Fruit fly (Drosophila melanogaster) whole organism, embryonic: Measurements from ENCODE around the gene Eig71Ec.

Experiments used
- Awh ChIP-seq: fragments of 200-800 bp; sonication (Bioruptor generic); IDR thresholded peaks from 2 replicates; pipeline ENCODE4, ENCODE4 v1.3.6; 2022; ENCODE audit warnings: missing biosample characterization, missing genetic modification characterization
- BtbVII ChIP-seq: fragments of 200-800 bp; sonication (Bioruptor generic); optimal IDR thresholded peaks from 3 replicates; lab custom pipeline; 2017; ENCODE audit warnings: missing biosample characterization, mild to moderate bottlenecking, missing genetic modification characterization
- CG10267 ChIP-seq: fragments of 200-800 bp; sonication (Bioruptor generic); optimal IDR thresholded peaks from 2 replicates; lab custom pipeline; 2018; ENCODE audit warnings: missing biosample characterization, mild to moderate bottlenecking, missing genetic modification characterization, moderate library complexity
- CG11723 ChIP-seq: fragments of 200-800 bp; sonication (Bioruptor generic); optimal IDR thresholded peaks from 2 replicates; lab custom pipeline; 2017; ENCODE audit warnings: missing biosample characterization, mild to moderate bottlenecking, missing genetic modification characterization
- CG12942 ChIP-seq: fragments of 200-800 bp; sonication (Bioruptor generic); optimal IDR thresholded peaks from 3 replicates; lab custom pipeline; 2016; ENCODE audit warnings: missing biosample characterization, missing genetic modification characterization
- CG13296 ChIP-seq: fragments of 200-800 bp; sonication (Bioruptor generic); optimal IDR thresholded peaks from 3 replicates; lab custom pipeline; 2018; ENCODE audit warnings: missing biosample characterization, mild to moderate bottlenecking, missing genetic modification characterization
- CG13894 ChIP-seq: fragments of 200-800 bp; sonication (Bioruptor generic); optimal IDR thresholded peaks from 3 replicates; lab custom pipeline; 2018; ENCODE audit warnings: missing biosample characterization, mild to moderate bottlenecking, missing genetic modification characterization, moderate library complexity
- CG17912 ChIP-seq: fragments of 200-800 bp; sonication (Bioruptor generic); optimal IDR thresholded peaks from 2 replicates; lab custom pipeline; 2018; ENCODE audit warnings: missing biosample characterization, mild to moderate bottlenecking, missing genetic modification characterization
- CG32767 ChIP-seq: fragments of 200-800 bp; sonication (Bioruptor generic); IDR thresholded peaks from 2 replicates; pipeline ENCODE4 v1.3.6; 2022; ENCODE audit warnings: missing biosample characterization, missing genetic modification characterization
- CG3847 ChIP-seq: fragments of 200-800 bp; sonication (Bioruptor generic); IDR thresholded peaks from 2 replicates; pipeline ENCODE4 v1.3.6; 2022; ENCODE audit warnings: missing biosample characterization, missing genetic modification characterization
- CG3995 ChIP-seq: fragments of 200-800 bp; sonication (Bioruptor generic); optimal IDR thresholded peaks from 3 replicates; lab custom pipeline; 2016; ENCODE audit warnings: missing biosample characterization, missing genetic modification characterization
- CG7271 ChIP-seq: fragments of 200-800 bp; sonication (Bioruptor generic); optimal IDR thresholded peaks from 2 replicates; lab custom pipeline; 2018; ENCODE audit warnings: missing biosample characterization, mild to moderate bottlenecking, missing genetic modification characterization, moderate library complexity
- CG7839 ChIP-seq: fragments of 200-800 bp; sonication (Bioruptor generic); optimal IDR thresholded peaks from 3 replicates; lab custom pipeline; 2018; ENCODE audit warnings: missing biosample characterization, mild to moderate bottlenecking, missing genetic modification characterization, moderate library complexity
- CG8290 ChIP-seq, 3 experiments: fragments of 200-800 bp; sonication (Bioruptor generic); optimal IDR thresholded peaks; 2 replicates each; lab custom pipeline; 2016 to 2019; ENCODE audit warnings: missing biosample characterization in 3 of 3, missing genetic modification characterization in 3 of 3, mild to moderate bottlenecking in 2 of 3, moderate library complexity in 1 of 3
- CG8388 ChIP-seq: fragments of 200-800 bp; sonication (Bioruptor generic); optimal IDR thresholded peaks from 2 replicates; lab custom pipeline; 2019; ENCODE audit warnings: missing biosample characterization, mild to moderate bottlenecking, missing genetic modification characterization, moderate library complexity
- CG9797 ChIP-seq: fragments of 200-800 bp; sonication (Bioruptor generic); optimal IDR thresholded peaks from 3 replicates; lab custom pipeline; 2018; ENCODE audit warnings: missing biosample characterization, mild to moderate bottlenecking, missing genetic modification characterization
- CHES-1-like ChIP-seq: fragments of 200-800 bp; sonication (Bioruptor generic); optimal IDR thresholded peaks from 2 replicates; lab custom pipeline; 2016; ENCODE audit warnings: missing biosample characterization, missing genetic modification characterization
- Chrac-16 ChIP-seq: fragments of 200-800 bp; sonication (Bioruptor generic); optimal IDR thresholded peaks from 3 replicates; lab custom pipeline; 2016; ENCODE audit warnings: missing biosample characterization, missing genetic modification characterization
- D ChIP-seq, 2 experiments: fragments of 200-800 bp in 1 of 2; fragments of >200 bp in 1 of 2; sonication (Bioruptor generic) in 1 of 2; optimal IDR thresholded peaks; 2 replicates in 1 of 2; 3 replicates in 1 of 2; lab custom pipeline; 2017; ENCODE audit warnings: mild to moderate bottlenecking in 1 of 2, missing biosample characterization in 1 of 2, missing genetic modification characterization in 1 of 2, missing genetic modification reagents in 1 of 2
- D19A ChIP-seq: fragments of 200-800 bp; optimal IDR thresholded peaks from 3 replicates; lab custom pipeline; 2019; ENCODE audit warnings: missing biosample characterization, mild to moderate bottlenecking, missing genetic modification characterization, moderate library complexity
- Deaf1 ChIP-seq: fragments of 200-800 bp; optimal IDR thresholded peaks from 3 replicates; lab custom pipeline; 2019; ENCODE audit warnings: missing biosample characterization, mild to moderate bottlenecking, missing genetic modification characterization, moderate library complexity
- Doc2 ChIP-seq: fragments of 200-800 bp; sonication (Bioruptor generic); IDR thresholded peaks from 2 replicates; pipeline ENCODE4 v1.3.6; 2022; ENCODE audit warnings: missing biosample characterization, missing genetic modification characterization
- GATAe ChIP-seq: fragments of 200-800 bp; sonication (Bioruptor generic); conservative IDR thresholded peaks from 2 replicates; pipeline ENCODE4 v1.3.6; 2022; ENCODE audit warnings: missing biosample characterization, missing genetic modification characterization
- Ravus ChIP-seq: fragments of 200-800 bp; sonication (Bioruptor generic); IDR thresholded peaks from 2 replicates; pipeline ENCODE4 v1.3.6; 2022; ENCODE audit warnings: missing biosample characterization, missing genetic modification characterization
- Six4 ChIP-seq: fragments of 200-800 bp; sonication (Bioruptor generic); optimal IDR thresholded peaks from 2 replicates; lab custom pipeline; 2016; ENCODE audit warnings: missing biosample characterization, missing genetic modification characterization
- Sox102F ChIP-seq: fragments of 200-800 bp; sonication (Bioruptor generic); optimal IDR thresholded peaks from 2 replicates; lab custom pipeline; 2018; ENCODE audit warnings: missing biosample characterization, mild to moderate bottlenecking, missing genetic modification characterization, moderate library complexity
- Spps ChIP-seq: fragments of 200-800 bp; sonication (Bioruptor generic); optimal IDR thresholded peaks from 2 replicates; lab custom pipeline; 2018; ENCODE audit warnings: missing biosample characterization, mild to moderate bottlenecking, missing genetic modification characterization
- Stat92E ChIP-seq, 3 experiments: fragments of >200 bp in 2 of 3; fragments of 200-800 bp in 1 of 3; sonication (Bioruptor generic) in 1 of 3; optimal IDR thresholded peaks; 2 replicates each; lab custom pipeline; 2017 to 2019; ENCODE audit warnings: missing biosample characterization in 3 of 3, missing genetic modification characterization in 3 of 3, mild to moderate bottlenecking in 1 of 3, moderate library complexity in 1 of 3
- az2 ChIP-seq: fragments of 200-800 bp; sonication (Bioruptor generic); optimal IDR thresholded peaks from 3 replicates; lab custom pipeline; 2016; ENCODE audit warnings: missing biosample characterization, missing genetic modification characterization
- dm ChIP-seq: fragments of 200-800 bp; sonication (Bioruptor generic); optimal IDR thresholded peaks from 3 replicates; lab custom pipeline; 2016; ENCODE audit warnings: missing biosample characterization, missing genetic modification characterization
- dmrt11E ChIP-seq: fragments of 200-800 bp; sonication (Bioruptor generic); optimal IDR thresholded peaks from 3 replicates; lab custom pipeline; 2018; ENCODE audit warnings: missing biosample characterization, mild to moderate bottlenecking, missing genetic modification characterization, moderate library complexity
- emc ChIP-seq: fragments of 200-800 bp; sonication (Bioruptor generic); optimal IDR thresholded peaks from 2 replicates; lab custom pipeline; 2016; ENCODE audit warnings: missing biosample characterization, missing genetic modification characterization
- gcm2 ChIP-seq: fragments of 200-800 bp; sonication (Bioruptor generic); optimal IDR thresholded peaks from 2 replicates; lab custom pipeline; 2016; ENCODE audit warnings: missing biosample characterization, missing genetic modification characterization
- grn ChIP-seq: fragments of 200-800 bp; sonication (Bioruptor generic); optimal IDR thresholded peaks from 3 replicates; lab custom pipeline; 2017; ENCODE audit warnings: missing biosample characterization, missing genetic modification characterization
- gt ChIP-seq: fragments of 200-800 bp; sonication (Bioruptor generic); IDR thresholded peaks from 2 replicates; pipeline ENCODE4 v1.3.6; 2022; ENCODE audit warnings: missing biosample characterization, missing genetic modification characterization
- her ChIP-seq: fragments of 200-800 bp; sonication (Bioruptor generic); optimal IDR thresholded peaks from 2 replicates; lab custom pipeline; 2016; ENCODE audit warnings: missing biosample characterization, missing genetic modification characterization
- lab ChIP-seq: fragments of 200-800 bp; sonication (Bioruptor generic); optimal IDR thresholded peaks from 3 replicates; lab custom pipeline; 2017; ENCODE audit warnings: missing biosample characterization, missing genetic modification characterization, mild to moderate bottlenecking, moderate library complexity, missing genetic modification reagents
- mirr ChIP-seq: fragments of 200-800 bp; sonication (Bioruptor generic); optimal IDR thresholded peaks from 3 replicates; lab custom pipeline; 2018; ENCODE audit warnings: missing biosample characterization, mild to moderate bottlenecking, missing genetic modification characterization
- mld ChIP-seq: fragments of 200-800 bp; sonication (Bioruptor generic); IDR thresholded peaks from 3 replicates; pipeline ENCODE4 v1.3.6; 2022; ENCODE audit warnings: missing biosample characterization, missing genetic modification characterization; ENCODE audit not compliant: partially characterized antibody
- twi ChIP-seq: fragments of 200-800 bp; optimal IDR thresholded peaks from 2 replicates; lab custom pipeline; 2019; ENCODE audit warnings: missing biosample characterization, mild to moderate bottlenecking, missing genetic modification characterization, moderate library complexity

The Eig71Ec gene

dm6 chr3L:15670455-15670854 is 18.4 kb upstream of the Eig71Ec start (continued):
- peak; percentile 86 for TF ChIP-seq dmrt11E (tag; lab: Kevin White, UChicago)
- no peak for TF ChIP-seq dm (GFP tag; lab: Kevin White, UChicago)
- TF ChIP-seq CG7839 (tag; lab: Kevin White, UChicago), result peak; percentile 12
- TF ChIP-seq CG3995, result no peak
- TF ChIP-seq CG10267, result peak; percentile 62
- peak; percentile 10 for TF ChIP-seq Spps (tag; lab: Kevin White, UChicago)
- no peak for TF ChIP-seq emc
- TF ChIP-seq mld (GFP tag; lab: Robert Waterston, UW), result no peak
- TF ChIP-seq CG8290 (GFP tag; optimal IDR thresholded peaks at IDR 0.05; lab: Kevin White, UChicago), result peak; percentile 8
- TF ChIP-seq CG8290 (tag; optimal IDR thresholded peaks at IDR 0.05; lab: Kevin White, UChicago), result no peak
- TF ChIP-seq CG13894, result no peak
- TF ChIP-seq D19A, result peak; percentile 34
- no peak for TF ChIP-seq D (optimal IDR thresholded peaks at IDR 0.05; lab: Kevin White, UChicago)
- TF ChIP-seq D (GFP tag; optimal IDR thresholded peaks at IDR 0.05; lab: Kevin White, UChicago), result peak; percentile 29
- TF ChIP-seq Chrac-16 (GFP tag; lab: Kevin White, UChicago), result no peak
- no peak for TF ChIP-seq CG11723 (GFP tag; lab: Kevin White, UChicago)
- no peak for TF ChIP-seq CHES-1-like
- TF ChIP-seq CG3847, result no peak
- TF ChIP-seq twi, result peak; percentile 4
- TF ChIP-seq az2 (GFP tag; lab: Kevin White, UChicago), result peak; percentile 12
- no peak for TF ChIP-seq CG7271 (tag; lab: Kevin White, UChicago)

dm6 chr3L:15669939-15670338 is 17.9 kb upstream of the Eig71Ec start:
- TF ChIP-seq gcm2 (GFP tag; lab: Kevin White, UChicago) (no peak), Doc2 (GFP tag; lab: Robert Waterston, UW) (no peak), CG13296 (GFP tag; lab: Kevin White, UChicago) (no peak), gt (GFP tag; lab: Robert Waterston, UW) (no peak), Deaf1 (tag; lab: Kevin White, UChicago) (no peak), Six4 (no peak), Stat92E (GFP tag; optimal IDR thresholded peaks at IDR 0.05; lab: Kevin White, UChicago) (peak in 1 of 3 experiments; percentile 81), mirr (GFP tag; lab: Kevin White, UChicago) (no peak), CG9797 (GFP tag; lab: Kevin White, UChicago) (no peak), grn (GFP tag; lab: Kevin White, UChicago) (peak; percentile 75), CG8388 (GFP tag; lab: Kevin White, UChicago) (no peak), Sox102F (GFP tag; lab: Kevin White, UChicago) (no peak), CG17912 (GFP tag; lab: Kevin White, UChicago) (no peak), Awh (GFP tag; lab: Robert Waterston, UW) (peak; percentile 50; the same call in 1 of the 2 replicates), BtbVII (GFP tag; lab: Kevin White, UChicago) (no peak), GATAe (no peak), Ravus (GFP tag; lab: Robert Waterston, UW) (no peak), CG32767 (GFP tag; lab: Robert Waterston, UW) (no peak), her (GFP tag; lab: Kevin White, UChicago) (no peak), lab (GFP tag; lab: Kevin White, UChicago) (no peak), CG12942 (GFP tag; lab: Kevin White, UChicago) (no peak)
